Worm (Caenorhabditis elegans): ENCODE measurements around the gene best-20.

DNA sequence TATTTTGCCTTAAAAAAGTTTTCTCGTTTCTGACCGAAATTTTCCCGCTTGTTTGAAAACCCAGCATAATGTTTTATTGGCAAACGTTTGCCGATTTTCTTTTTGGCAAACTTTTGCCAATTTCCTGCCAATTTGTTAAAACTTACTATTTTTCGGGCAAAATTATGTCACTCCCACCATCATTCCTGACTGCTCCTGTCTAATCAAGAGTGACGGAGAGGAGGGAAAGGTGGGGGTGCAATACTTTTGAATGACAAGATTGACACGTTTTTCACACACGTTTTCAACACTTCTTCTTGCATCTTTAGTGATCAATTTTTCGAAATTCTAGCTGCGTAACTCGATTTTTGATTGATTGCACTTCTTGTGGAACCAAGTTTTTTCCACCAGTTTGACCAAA lies 25.5 kb downstream of the best-20 start:
- TF ChIP-seq W03F9.2 (tag; optimal IDR thresholded peaks at IDR 0.05) = no peak
- no peak for TF ChIP-seq him-1 (tag; optimal IDR thresholded peaks at IDR 0.05)

Measured in whole organism, L4/young adult.